Worm (Caenorhabditis elegans): Measurements from ENCODE around the gene mttu-1.

- TF ChIP-seq C34F6.9 (tag; optimal IDR thresholded peaks at IDR 0.05) (no peak), nhr-77 (tag; optimal IDR thresholded peaks at IDR 0.05) (no peak), nhr-11 (tag; optimal IDR thresholded peaks at IDR 0.05) (no peak), unc-39 (tag; optimal IDR thresholded peaks at IDR 0.05) (no peak), ztf-11 (tag; optimal IDR thresholded peaks at IDR 0.05) (no peak), gmeb-1 (tag; optimal IDR thresholded peaks at IDR 0.05) (peak; percentile 33), unc-62 (GFP tag; optimal IDR thresholded peaks at IDR 0.05) (no peak)
Observed at ce11 chrIV:11284102-11284531, 12.6 kb downstream of the mttu-1 start.
